Worm (Caenorhabditis elegans): ENCODE results near the gene B0244.17.

Gene B0244.17

ce11 chrIII:5743084-5743483, 10.1 kb downstream of the B0244.17 start, which contains the start of gene B0244.15:
Gene B0244.15, plus strand, starts transcription at chrIII:5743384.
- TF ChIP-seq scrt-1 (GFP tag; IDR thresholded peaks at IDR 0.05) (no peak), ceh-36 (tag; optimal IDR thresholded peaks at IDR 0.05) (no peak), ama-1 (optimal IDR thresholded peaks at IDR 0.05) (no peak), tra-4 (tag; optimal IDR thresholded peaks at IDR 0.05) (no peak), ceh-13 (GFP tag; optimal IDR thresholded peaks at IDR 0.05) (no peak), tbx-11 (GFP tag; IDR thresholded peaks at IDR 0.05) (no peak), aly-1 (tag; optimal IDR thresholded peaks at IDR 0.05) (no peak)

- TF ChIP-seq F13C5.2 (tag; optimal IDR thresholded peaks at IDR 0.05) (no peak), ets-7 (tag; optimal IDR thresholded peaks at IDR 0.05) (no peak), ceh-13 (GFP tag; optimal IDR thresholded peaks at IDR 0.05) (no peak), B0310.2 (tag; optimal IDR thresholded peaks at IDR 0.05) (no peak), tbx-11 (GFP tag; IDR thresholded peaks at IDR 0.05) (no peak), flt-1 (GFP tag; IDR thresholded peaks at IDR 0.05) (no peak), hmg-4 (GFP tag; optimal IDR thresholded peaks at IDR 0.05) (no peak), aly-1 (tag; optimal IDR thresholded peaks at IDR 0.05) (no peak), ceh-36 (tag; optimal IDR thresholded peaks at IDR 0.05) (no peak), sea-1 (GFP tag; conservative IDR thresholded peaks at IDR 0.05) (no peak), tbx-37 (GFP tag; conservative IDR thresholded peaks at IDR 0.05) (no peak), pes-1 (GFP tag; IDR thresholded peaks at IDR 0.05) (no peak), ama-1 (optimal IDR thresholded peaks at IDR 0.05) (no peak), tra-4 (tag; optimal IDR thresholded peaks at IDR 0.05) (no peak), hnd-1 (tag; optimal IDR thresholded peaks at IDR 0.05) (no peak), hmbx-1 (tag; optimal IDR thresholded peaks at IDR 0.05) (no peak), scrt-1 (GFP tag; IDR thresholded peaks at IDR 0.05) (no peak)
Observed at ce11 chrIII:5744579-5744978, 11.6 kb downstream of the B0244.17 start, which contains the start of gene B0244.5. Gene B0244.5, plus strand, starts transcription at chrIII:5744879.

DNA sequence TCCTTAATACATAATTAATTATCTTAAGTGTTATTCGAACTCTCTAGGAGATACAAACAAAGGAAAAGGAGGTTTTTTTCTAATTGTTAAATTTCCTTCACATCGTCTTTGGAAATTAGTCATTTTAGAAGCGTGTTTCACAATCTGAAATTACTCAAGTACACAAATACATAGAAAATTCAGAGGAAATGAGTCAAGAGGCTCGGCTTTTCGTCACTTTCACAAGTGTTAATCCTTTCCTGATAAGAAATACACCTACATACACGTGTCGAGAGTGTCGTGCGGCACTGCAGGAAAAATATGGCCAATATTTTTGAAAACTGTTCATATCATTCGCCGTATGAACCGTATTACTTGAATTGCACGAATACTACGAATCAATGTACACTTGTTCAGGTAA, 14.2 kb downstream of the B0244.17 start, which contains the start of gene B0244.4:
B0244.4 (plus strand) TSS at position 301 of the 400 bp plus-strand sequence.
- TF ChIP-seq aly-1 (tag; optimal IDR thresholded peaks at IDR 0.05), result no peak
- no peak for TF ChIP-seq ama-1 (optimal IDR thresholded peaks at IDR 0.05)
- TF ChIP-seq tbx-37 (GFP tag; conservative IDR thresholded peaks at IDR 0.05), result no peak
- TF ChIP-seq flt-1 (GFP tag; IDR thresholded peaks at IDR 0.05), result no peak
- no peak for TF ChIP-seq pes-1 (GFP tag; IDR thresholded peaks at IDR 0.05)
- no peak for TF ChIP-seq hmbx-1 (tag; optimal IDR thresholded peaks at IDR 0.05)
- no peak for TF ChIP-seq F13C5.2 (tag; optimal IDR thresholded peaks at IDR 0.05)
- no peak for TF ChIP-seq hmg-4 (GFP tag; optimal IDR thresholded peaks at IDR 0.05)
- no peak for TF ChIP-seq scrt-1 (GFP tag; IDR thresholded peaks at IDR 0.05)
- TF ChIP-seq hnd-1 (tag; optimal IDR thresholded peaks at IDR 0.05), result no peak
- TF ChIP-seq tra-4 (tag; optimal IDR thresholded peaks at IDR 0.05), result no peak
- no peak for TF ChIP-seq tbx-11 (GFP tag; IDR thresholded peaks at IDR 0.05)

ce11 chrIII:5748360-5748759, 15.3 kb downstream of the B0244.17 start:
- TF ChIP-seq tbx-11 (GFP tag; IDR thresholded peaks at IDR 0.05) (no peak), ama-1 (optimal IDR thresholded peaks at IDR 0.05) (no peak), hmg-4 (GFP tag; optimal IDR thresholded peaks at IDR 0.05) (no peak), hmbx-1 (tag; optimal IDR thresholded peaks at IDR 0.05) (no peak), F13C5.2 (tag; optimal IDR thresholded peaks at IDR 0.05) (no peak), pes-1 (GFP tag; IDR thresholded peaks at IDR 0.05) (no peak), ceh-13 (GFP tag; optimal IDR thresholded peaks at IDR 0.05) (no peak), tbx-37 (GFP tag; conservative IDR thresholded peaks at IDR 0.05) (no peak), ceh-36 (tag; optimal IDR thresholded peaks at IDR 0.05) (no peak), hnd-1 (tag; optimal IDR thresholded peaks at IDR 0.05) (no peak), flt-1 (GFP tag; IDR thresholded peaks at IDR 0.05) (no peak), scrt-1 (GFP tag; IDR thresholded peaks at IDR 0.05) (no peak)

DNA sequence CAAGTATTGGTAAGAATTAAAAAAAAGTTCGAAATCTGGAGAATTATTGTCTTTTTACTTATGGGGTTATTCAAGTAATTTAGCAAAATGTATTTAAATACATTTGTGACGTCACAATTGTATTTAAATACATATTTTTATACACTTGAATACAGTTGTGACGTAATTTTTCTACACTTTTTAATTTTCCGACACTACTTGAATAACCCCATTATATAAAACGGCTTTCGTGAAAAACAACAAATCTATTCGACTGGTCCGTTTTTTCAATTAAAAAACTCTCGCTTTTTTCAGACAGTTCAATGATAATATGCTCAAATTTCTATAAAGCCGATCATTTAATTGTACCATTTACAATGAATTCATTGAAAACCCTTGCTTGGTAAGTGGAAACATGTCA, 17.5 kb downstream of the B0244.17 start:
- no peak for TF ChIP-seq hmbx-1 (tag; optimal IDR thresholded peaks at IDR 0.05)
- no peak for TF ChIP-seq sea-1 (GFP tag; conservative IDR thresholded peaks at IDR 0.05)

ce11 chrIII:5755204-5755603, 22.2 kb downstream of the B0244.17 start, which contains the start of gene ida-1:
Gene ida-1, plus strand, starts transcription at chrIII:5755539.
- TF ChIP-seq aly-1 (tag; optimal IDR thresholded peaks at IDR 0.05), result no peak
- TF ChIP-seq ets-7 (tag; optimal IDR thresholded peaks at IDR 0.05), result no peak
- no peak for TF ChIP-seq B0310.2 (tag; optimal IDR thresholded peaks at IDR 0.05)
- TF ChIP-seq tra-4 (tag; optimal IDR thresholded peaks at IDR 0.05), result no peak
- no peak for TF ChIP-seq hmg-4 (GFP tag; optimal IDR thresholded peaks at IDR 0.05)
- TF ChIP-seq ceh-36 (tag; optimal IDR thresholded peaks at IDR 0.05), result no peak
- no peak for TF ChIP-seq tbx-37 (GFP tag; conservative IDR thresholded peaks at IDR 0.05)
- no peak for TF ChIP-seq hnd-1 (tag; optimal IDR thresholded peaks at IDR 0.05)
- TF ChIP-seq pes-1 (GFP tag; IDR thresholded peaks at IDR 0.05), result no peak
- TF ChIP-seq ama-1 (optimal IDR thresholded peaks at IDR 0.05), result no peak
- TF ChIP-seq flt-1 (GFP tag; IDR thresholded peaks at IDR 0.05), result no peak
- TF ChIP-seq scrt-1 (GFP tag; IDR thresholded peaks at IDR 0.05), result no peak
- no peak for TF ChIP-seq ceh-13 (GFP tag; optimal IDR thresholded peaks at IDR 0.05)
- no peak for TF ChIP-seq F13C5.2 (tag; optimal IDR thresholded peaks at IDR 0.05)
- TF ChIP-seq sea-1 (GFP tag; conservative IDR thresholded peaks at IDR 0.05), result no peak
- TF ChIP-seq tbx-11 (GFP tag; IDR thresholded peaks at IDR 0.05), result no peak
- TF ChIP-seq hmbx-1 (tag; optimal IDR thresholded peaks at IDR 0.05), result no peak

- TF ChIP-seq hnd-1 (tag; optimal IDR thresholded peaks at IDR 0.05), result no peak
- TF ChIP-seq flt-1 (GFP tag; IDR thresholded peaks at IDR 0.05), result no peak
- no peak for TF ChIP-seq pes-1 (GFP tag; IDR thresholded peaks at IDR 0.05)
- no peak for TF ChIP-seq scrt-1 (GFP tag; IDR thresholded peaks at IDR 0.05)
- no peak for TF ChIP-seq hmg-4 (GFP tag; optimal IDR thresholded peaks at IDR 0.05)
- no peak for TF ChIP-seq ets-7 (tag; optimal IDR thresholded peaks at IDR 0.05)
- TF ChIP-seq aly-1 (tag; optimal IDR thresholded peaks at IDR 0.05), result no peak
- no peak for TF ChIP-seq tra-4 (tag; optimal IDR thresholded peaks at IDR 0.05)
Observed at ce11 chrIII:5757492-5758045, 24.5 kb downstream of the B0244.17 start.

All from whole organism, early embryonic.